Fruit fly (Drosophila melanogaster) whole organism, embryonic: Measurements from ENCODE around the gene htk.

Experiments
- Asciz ChIP-seq: fragments of 200-800 bp; sonication (Bioruptor generic); optimal IDR thresholded peaks from 2 replicates; lab custom pipeline; 2017; ENCODE audit warnings: missing biosample characterization, mild to moderate bottlenecking, missing genetic modification characterization, missing genetic modification reagents
- Awh ChIP-seq: fragments of 200-800 bp; sonication (Bioruptor generic); IDR thresholded peaks from 2 replicates; pipeline ENCODE4, ENCODE4 v1.3.6; 2022; ENCODE audit warnings: missing biosample characterization, missing genetic modification characterization
- Blimp-1 ChIP-seq: fragments of 200-800 bp; sonication (Bioruptor generic); optimal IDR thresholded peaks from 3 replicates; lab custom pipeline; 2018; ENCODE audit warnings: missing biosample characterization, missing genetic modification characterization, mild to moderate bottlenecking, moderate library complexity, missing genetic modification reagents
- CG10959 ChIP-seq: fragments of 200-800 bp; sonication (Bioruptor generic); IDR thresholded peaks from 2 replicates; pipeline ENCODE4 v1.3.6; 2022; ENCODE audit warnings: missing biosample characterization, missing genetic modification characterization
- CG13624 ChIP-seq: fragments of 200-800 bp; sonication (Bioruptor generic); optimal IDR thresholded peaks from 2 replicates; lab custom pipeline; 2016; ENCODE audit warnings: missing biosample characterization, missing genetic modification characterization
- CG14860 ChIP-seq: fragments of 200-800 bp; sonication (Bioruptor generic); IDR thresholded peaks from 3 replicates; pipeline ENCODE4 v1.3.6; 2022; ENCODE audit warnings: missing biosample characterization, missing genetic modification characterization; ENCODE audit not compliant: partially characterized antibody
- CG15514 ChIP-seq: fragments of 200-800 bp; sonication (Bioruptor generic); optimal IDR thresholded peaks from 3 replicates; lab custom pipeline; 2017; ENCODE audit warnings: missing biosample characterization, missing genetic modification characterization, mild to moderate bottlenecking, moderate library complexity, missing genetic modification reagents
- CG17186 ChIP-seq: fragments of 200-800 bp; sonication (Bioruptor generic); optimal IDR thresholded peaks from 3 replicates; lab custom pipeline; 2017; ENCODE audit warnings: missing biosample characterization, missing genetic modification reagents, missing genetic modification characterization
- CG17829 ChIP-seq: fragments of 200-800 bp; optimal IDR thresholded peaks from 2 replicates; lab custom pipeline; 2019; ENCODE audit warnings: missing biosample characterization, mild to moderate bottlenecking, missing genetic modification characterization, moderate library complexity
- CG17912 ChIP-seq: fragments of 200-800 bp; sonication (Bioruptor generic); optimal IDR thresholded peaks from 2 replicates; lab custom pipeline; 2018; ENCODE audit warnings: missing biosample characterization, mild to moderate bottlenecking, missing genetic modification characterization
- CG18011 ChIP-seq: fragments of 200-800 bp; sonication (Bioruptor generic); optimal IDR thresholded peaks from 2 replicates; lab custom pipeline; 2017; ENCODE audit warnings: missing biosample characterization, missing genetic modification characterization, mild to moderate bottlenecking, moderate library complexity, missing genotype
- CG2116 ChIP-seq: fragments of 200-800 bp; sonication (Bioruptor generic); optimal IDR thresholded peaks from 3 replicates; lab custom pipeline; 2018; ENCODE audit warnings: missing biosample characterization, mild to moderate bottlenecking, missing genetic modification characterization
- CG2129 ChIP-seq: fragments of 200-800 bp; sonication (Bioruptor generic); IDR thresholded peaks from 2 replicates; pipeline ENCODE4 v1.3.6; 2022; ENCODE audit warnings: missing biosample characterization, missing genetic modification characterization; ENCODE audit not compliant: partially characterized antibody
- CG2199 ChIP-seq: fragments of 200-800 bp; sonication (Bioruptor generic); IDR thresholded peaks from 3 replicates; pipeline ENCODE4 v1.3.6; 2022; ENCODE audit warnings: missing biosample characterization, missing genetic modification characterization
- CG33557 ChIP-seq: fragments of 200-800 bp; sonication (Bioruptor generic); optimal IDR thresholded peaks from 2 replicates; lab custom pipeline; 2019; ENCODE audit warnings: missing biosample characterization, mild to moderate bottlenecking, missing genetic modification characterization, moderate library complexity
- CG3407 ChIP-seq: fragments of 200-800 bp; sonication (Bioruptor generic); optimal IDR thresholded peaks from 2 replicates; lab custom pipeline; 2018; ENCODE audit warnings: missing biosample characterization, mild to moderate bottlenecking, missing genetic modification characterization
- CG42726 ChIP-seq: fragments of 200-800 bp; sonication (Bioruptor generic); IDR thresholded peaks from 2 replicates; pipeline ENCODE4 v1.3.6; 2022; ENCODE audit warnings: missing biosample characterization, missing genetic modification characterization; ENCODE audit not compliant: partially characterized antibody
- CG4617 ChIP-seq: fragments of 200-800 bp; sonication (Bioruptor generic); optimal IDR thresholded peaks from 3 replicates; lab custom pipeline; 2016; ENCODE audit warnings: missing biosample characterization, missing genetic modification characterization, borderline replicate concordance
- CG7372 ChIP-seq: fragments of 200-800 bp; sonication (Bioruptor generic); IDR thresholded peaks from 2 replicates; pipeline ENCODE4 v1.3.6; 2022; ENCODE audit warnings: missing biosample characterization, missing genetic modification characterization
- CG7786 ChIP-seq: fragments of 200-800 bp; sonication (Bioruptor generic); optimal IDR thresholded peaks from 2 replicates; lab custom pipeline; 2016; ENCODE audit warnings: missing biosample characterization, missing genetic modification characterization
- CG8089 ChIP-seq: fragments of 200-800 bp; sonication (Bioruptor generic); optimal IDR thresholded peaks from 3 replicates; lab custom pipeline; 2016; ENCODE audit warnings: missing biosample characterization, missing genetic modification characterization
- CG8388 ChIP-seq: fragments of 200-800 bp; sonication (Bioruptor generic); optimal IDR thresholded peaks from 2 replicates; lab custom pipeline; 2019; ENCODE audit warnings: missing biosample characterization, mild to moderate bottlenecking, missing genetic modification characterization, moderate library complexity
- CG9876 ChIP-seq: fragments of 200-800 bp; sonication (Bioruptor generic); optimal IDR thresholded peaks from 2 replicates; lab custom pipeline; 2016; ENCODE audit warnings: missing biosample characterization, missing genetic modification characterization
- Dip2 ChIP-seq: fragments of 200-800 bp; sonication (Bioruptor generic); IDR thresholded peaks from 2 replicates; pipeline ENCODE4 v1.3.6; 2022; ENCODE audit warnings: missing biosample characterization, missing genetic modification characterization
- Dll ChIP-seq: fragments of 200-800 bp; sonication (Bioruptor generic); IDR thresholded peaks from 4 replicates; pipeline ENCODE4 v1.3.6; 2022; ENCODE audit warnings: missing biosample characterization, missing genetic modification characterization; ENCODE audit not compliant: partially characterized antibody
- Doc3 ChIP-seq: fragments of 200-800 bp; sonication (Bioruptor generic); IDR thresholded peaks from 3 replicates; pipeline ENCODE4 v1.3.6; 2022; ENCODE audit warnings: missing biosample characterization, missing genetic modification characterization; ENCODE audit not compliant: partially characterized antibody
- HLH4C ChIP-seq: fragments of 200-800 bp; sonication (Bioruptor generic); IDR thresholded peaks from 3 replicates; pipeline ENCODE4 v1.3.6; 2022; ENCODE audit warnings: missing biosample characterization, missing genetic modification characterization; ENCODE audit not compliant: partially characterized antibody
- Nf-YB ChIP-seq: fragments of 200-800 bp; sonication (Bioruptor generic); optimal IDR thresholded peaks from 3 replicates; lab custom pipeline; 2019; ENCODE audit warnings: missing biosample characterization, mild to moderate bottlenecking, missing genetic modification characterization, moderate library complexity
- Sox100B ChIP-seq: fragments of 200-800 bp; sonication (Bioruptor generic); optimal IDR thresholded peaks from 3 replicates; lab custom pipeline; 2018; ENCODE audit warnings: missing biosample characterization, mild to moderate bottlenecking, missing genetic modification characterization
- Trl ChIP-seq, 3 experiments: fragments of >200 bp in 2 of 3; fragments of 200-800 bp in 1 of 3; sonication (Bioruptor generic) in 1 of 3; optimal IDR thresholded peaks; 2 replicates in 1 of 3; 3 replicates in 2 of 3; lab custom pipeline; 2016 to 2017; ENCODE audit warnings: missing biosample characterization in 1 of 3, missing genetic modification characterization in 1 of 3
- Vsx1 ChIP-seq: fragments of 200-800 bp; sonication (Bioruptor generic); optimal IDR thresholded peaks from 2 replicates; lab custom pipeline; 2017; ENCODE audit warnings: missing biosample characterization, mild to moderate bottlenecking, missing genetic modification characterization, missing genetic modification reagents
- Xbp1 ChIP-seq: fragments of 200-800 bp; sonication (Bioruptor generic); optimal IDR thresholded peaks from 3 replicates; lab custom pipeline; 2016; ENCODE audit warnings: missing biosample characterization, mild to moderate bottlenecking, missing genetic modification characterization
- abd-A ChIP-seq: fragments of 200-800 bp; sonication (Bioruptor generic); optimal IDR thresholded peaks from 3 replicates; lab custom pipeline; 2019; ENCODE audit warnings: missing biosample characterization, mild to moderate bottlenecking, missing genetic modification characterization, moderate library complexity
- bowl ChIP-seq: fragments of 200-800 bp; sonication (Bioruptor generic); IDR thresholded peaks from 2 replicates; pipeline ENCODE4 v1.3.6; 2022; ENCODE audit warnings: missing biosample characterization, missing genetic modification characterization
- bsh ChIP-seq, 2 experiments: fragments of 200-800 bp; sonication (Bioruptor generic); optimal IDR thresholded peaks; 2 replicates each; lab custom pipeline; 2017 to 2018; ENCODE audit warnings: mild to moderate bottlenecking in 2 of 2, missing biosample characterization in 2 of 2, missing genetic modification characterization in 2 of 2, moderate library complexity in 1 of 2
- corto ChIP-seq: fragments of 200-800 bp; sonication (Bioruptor generic); optimal IDR thresholded peaks from 2 replicates; lab custom pipeline; 2016; ENCODE audit warnings: missing biosample characterization, mild to moderate bottlenecking, missing genetic modification characterization, moderate library complexity
- cwo ChIP-seq: fragments of 200-800 bp; sonication (Bioruptor generic); optimal IDR thresholded peaks from 3 replicates; lab custom pipeline; 2017; ENCODE audit warnings: missing biosample characterization, missing genetic modification characterization, mild to moderate bottlenecking, moderate library complexity, missing genetic modification reagents
- en ChIP-seq: fragments of 200-800 bp; sonication (Bioruptor generic); optimal IDR thresholded peaks from 2 replicates; lab custom pipeline; 2016; ENCODE audit warnings: missing biosample characterization, missing genetic modification characterization
- hb ChIP-seq: fragments of 200-800 bp; sonication (Bioruptor generic); IDR thresholded peaks from 3 replicates; pipeline ENCODE4 v1.3.6; 2022; ENCODE audit warnings: missing biosample characterization, missing genetic modification characterization; ENCODE audit not compliant: partially characterized antibody
- kni ChIP-seq: fragments of 200-800 bp; sonication (Bioruptor generic); optimal IDR thresholded peaks from 3 replicates; lab custom pipeline; 2017; ENCODE audit warnings: mild to moderate bottlenecking, missing biosample characterization, missing genetic modification reagents, missing genetic modification characterization
- mirr ChIP-seq: fragments of 200-800 bp; sonication (Bioruptor generic); optimal IDR thresholded peaks from 3 replicates; lab custom pipeline; 2018; ENCODE audit warnings: missing biosample characterization, mild to moderate bottlenecking, missing genetic modification characterization
- pfk ChIP-seq: fragments of 200-800 bp; sonication (Bioruptor generic); optimal IDR thresholded peaks from 2 replicates; lab custom pipeline; 2018; ENCODE audit warnings: missing biosample characterization, mild to moderate bottlenecking, missing genetic modification characterization, moderate library complexity
- row ChIP-seq: fragments of 200-800 bp; sonication (Bioruptor generic); IDR thresholded peaks from 3 replicates; pipeline ENCODE4 v1.3.6; 2022; ENCODE audit warnings: missing biosample characterization, missing genetic modification characterization
- run ChIP-seq: fragments of 200-800 bp; sonication (Bioruptor generic); optimal IDR thresholded peaks from 3 replicates; lab custom pipeline; 2018; ENCODE audit warnings: missing biosample characterization, mild to moderate bottlenecking, missing genetic modification characterization
- sens ChIP-seq: fragments of 200-800 bp; sonication (Bioruptor generic); peaks from one replicate; lab custom pipeline; 2016; ENCODE audit warnings: missing biosample characterization, missing genetic modification characterization
- ssp ChIP-seq: fragments of 200-800 bp; sonication (Bioruptor generic); IDR thresholded peaks from 2 replicates; pipeline ENCODE4 v1.3.6; 2022; ENCODE audit warnings: missing biosample characterization, missing genetic modification characterization
- stwl ChIP-seq: fragments of 200-800 bp; sonication (Bioruptor generic); optimal IDR thresholded peaks from 3 replicates; lab custom pipeline; 2018; ENCODE audit warnings: missing biosample characterization, mild to moderate bottlenecking, missing genetic modification characterization, moderate library complexity
- tap ChIP-seq: fragments of 200-800 bp; optimal IDR thresholded peaks from 3 replicates; lab custom pipeline; 2019; ENCODE audit warnings: missing biosample characterization, mild to moderate bottlenecking, missing genetic modification characterization, moderate library complexity
- unc-4 ChIP-seq: fragments of 200-800 bp; sonication (Bioruptor generic); IDR thresholded peaks from 2 replicates; pipeline ENCODE4 v1.3.6; 2022; ENCODE audit warnings: missing biosample characterization, missing genetic modification characterization; ENCODE audit not compliant: partially characterized antibody

Gene htk

dm6 chrX:18893433-18893832 is 50.0 kb downstream of the htk start, which contains the start of gene Flacc (continued):
- TF ChIP-seq CG2199: no peak
- no peak for TF ChIP-seq run (tag; lab: Kevin White, UChicago)
- TF ChIP-seq CG8089 (GFP tag; lab: Kevin White, UChicago): no peak
- no peak for TF ChIP-seq cwo
- peak; percentile 44; the same call in 1 of the 2 replicates for TF ChIP-seq CG2129 (GFP tag; lab: Robert Waterston, UW)
- no peak for TF ChIP-seq CG9876 (GFP tag; lab: Kevin White, UChicago)
- TF ChIP-seq Sox100B (GFP tag; lab: Kevin White, UChicago): no peak
- TF ChIP-seq CG7372 (GFP tag; lab: Robert Waterston, UW): no peak
- no peak for TF ChIP-seq CG13624 (GFP tag; lab: Kevin White, UChicago)
- no peak for TF ChIP-seq bsh (GFP tag; optimal IDR thresholded peaks at IDR 0.05; lab: Kevin White, UChicago)
- TF ChIP-seq Dll (GFP tag; lab: Robert Waterston, UW): peak; percentile 88
- TF ChIP-seq unc-4 (GFP tag; lab: Robert Waterston, UW): peak; percentile 85
- TF ChIP-seq corto (GFP tag; lab: Kevin White, UChicago): no peak
- TF ChIP-seq hb: peak; percentile 70
- no peak for TF ChIP-seq CG17186
- TF ChIP-seq CG15514 (GFP tag; lab: Kevin White, UChicago): peak; percentile 62
- no peak for TF ChIP-seq CG17912 (GFP tag; lab: Kevin White, UChicago)
- peak; percentile 37; the same call in 1 of the 2 replicates for TF ChIP-seq CG42726 (GFP tag; lab: Robert Waterston, UW)
- TF ChIP-seq Doc3 (GFP tag; lab: Robert Waterston, UW): peak; percentile 80
- TF ChIP-seq CG2116: peak; percentile 81
- peak; percentile 75 for TF ChIP-seq CG14860 (GFP tag; lab: Robert Waterston, UW)
- TF ChIP-seq tap (tag; lab: Kevin White, UChicago): no peak
- TF ChIP-seq kni (GFP tag; lab: Kevin White, UChicago): no peak
- no peak for TF ChIP-seq Nf-YB (GFP tag; lab: Kevin White, UChicago)
- no peak for TF ChIP-seq bowl (GFP tag; lab: Robert Waterston, UW)
- peak; percentile 22 for TF ChIP-seq CG17829 (tag; lab: Kevin White, UChicago)
- no peak for TF ChIP-seq Dip2 (GFP tag; lab: Robert Waterston, UW)
- no peak for TF ChIP-seq sens (GFP tag; lab: Kevin White, UChicago)
- TF ChIP-seq CG18011 (GFP tag; lab: Kevin White, UChicago): no peak
- no peak for TF ChIP-seq CG3407 (GFP tag; lab: Kevin White, UChicago)
- no peak for TF ChIP-seq Vsx1 (GFP tag; lab: Kevin White, UChicago)
- peak; percentile 71 for TF ChIP-seq stwl (tag; lab: Kevin White, UChicago)
- no peak for TF ChIP-seq CG10959
- peak; percentile 58 for TF ChIP-seq CG4617 (GFP tag; lab: Kevin White, UChicago)
- no peak for TF ChIP-seq CG7786 (GFP tag; lab: Kevin White, UChicago)
- TF ChIP-seq CG33557 (GFP tag; lab: Kevin White, UChicago): no peak
- no peak for TF ChIP-seq Trl (optimal IDR thresholded peaks at IDR 0.05; lab: Kevin White, UChicago)
- no peak for TF ChIP-seq Trl (GFP tag; optimal IDR thresholded peaks at IDR 0.05; lab: Kevin White, UChicago)
- TF ChIP-seq pfk: no peak
- TF ChIP-seq row (GFP tag; lab: Robert Waterston, UW): no peak
- no peak for TF ChIP-seq mirr (GFP tag; lab: Kevin White, UChicago)
- TF ChIP-seq Blimp-1 (GFP tag; lab: Kevin White, UChicago): no peak
- no peak for TF ChIP-seq ssp (GFP tag; lab: Robert Waterston, UW)
- no peak for TF ChIP-seq en (GFP tag; lab: Kevin White, UChicago)
- no peak for TF ChIP-seq abd-A (tag; lab: Kevin White, UChicago)
- TF ChIP-seq Asciz (GFP tag; lab: Kevin White, UChicago): no peak
- peak; percentile 92 for TF ChIP-seq HLH4C (GFP tag; lab: Robert Waterston, UW)
- TF ChIP-seq Awh (GFP tag; lab: Robert Waterston, UW): no peak
- no peak for TF ChIP-seq Xbp1 (GFP tag; lab: Kevin White, UChicago)
- no peak for TF ChIP-seq CG8388 (GFP tag; lab: Kevin White, UChicago)
